Fruit fly (Drosophila melanogaster) whole organism, embryonic: Measurements from ENCODE around the gene mRpS7.

ENCODE experiments used
- Adf1 ChIP-seq: fragments of 200-800 bp; sonication (Bioruptor generic); IDR thresholded peaks from 2 replicates; pipeline ENCODE4 v1.3.6; 2022; ENCODE audit warnings: missing biosample characterization, missing genetic modification characterization
- CG11560 ChIP-seq: fragments of 200-800 bp; sonication (Bioruptor generic); IDR thresholded peaks from 3 replicates; pipeline ENCODE4 v1.3.6; 2022; ENCODE audit warnings: missing biosample characterization, missing genetic modification characterization
- CG12391 ChIP-seq: fragments of 200-800 bp; sonication (Bioruptor generic); optimal IDR thresholded peaks from 3 replicates; lab custom pipeline; 2018; ENCODE audit warnings: missing biosample characterization, mild to moderate bottlenecking, missing genetic modification characterization, moderate library complexity
- CG1603 ChIP-seq: fragments of 200-800 bp; sonication (Bioruptor generic); optimal IDR thresholded peaks from 2 replicates; lab custom pipeline; 2019; ENCODE audit warnings: missing biosample characterization, mild to moderate bottlenecking, missing genetic modification characterization, moderate library complexity
- CG17361 ChIP-seq: fragments of 200-800 bp; sonication (Bioruptor generic); IDR thresholded peaks from 3 replicates; pipeline ENCODE4 v1.3.6; 2022; ENCODE audit warnings: missing biosample characterization, missing genetic modification characterization
- CG18262 ChIP-seq: fragments of 200-800 bp; optimal IDR thresholded peaks from 3 replicates; lab custom pipeline; 2019; ENCODE audit warnings: missing biosample characterization, mild to moderate bottlenecking, missing genetic modification characterization, moderate library complexity
- CG2116 ChIP-seq: fragments of 200-800 bp; sonication (Bioruptor generic); optimal IDR thresholded peaks from 3 replicates; lab custom pipeline; 2018; ENCODE audit warnings: missing biosample characterization, mild to moderate bottlenecking, missing genetic modification characterization
- CG2120 ChIP-seq: fragments of 200-800 bp; sonication (Bioruptor generic); optimal IDR thresholded peaks from 3 replicates; lab custom pipeline; 2016; ENCODE audit warnings: missing biosample characterization, missing genetic modification characterization
- CG2129 ChIP-seq: fragments of 200-800 bp; sonication (Bioruptor generic); IDR thresholded peaks from 2 replicates; pipeline ENCODE4 v1.3.6; 2022; ENCODE audit warnings: missing biosample characterization, missing genetic modification characterization; ENCODE audit not compliant: partially characterized antibody
- CG2712 ChIP-seq: fragments of 200-800 bp; optimal IDR thresholded peaks from 3 replicates; lab custom pipeline; 2019; ENCODE audit warnings: missing biosample characterization, mild to moderate bottlenecking, missing genetic modification characterization, moderate library complexity
- CG34422 ChIP-seq: fragments of 200-800 bp; sonication (Bioruptor generic); IDR thresholded peaks from 3 replicates; pipeline ENCODE4 v1.3.6; 2022; ENCODE audit warnings: missing biosample characterization, missing genetic modification characterization
- CHES-1-like ChIP-seq: fragments of 200-800 bp; sonication (Bioruptor generic); optimal IDR thresholded peaks from 2 replicates; lab custom pipeline; 2016; ENCODE audit warnings: missing biosample characterization, missing genetic modification characterization
- CoRest ChIP-seq: fragments of 200-800 bp; sonication (Bioruptor generic); optimal IDR thresholded peaks from 3 replicates; lab custom pipeline; 2018; ENCODE audit warnings: missing biosample characterization, mild to moderate bottlenecking, missing genetic modification characterization, moderate library complexity
- D ChIP-seq, 2 experiments: fragments of 200-800 bp in 1 of 2; fragments of >200 bp in 1 of 2; sonication (Bioruptor generic) in 1 of 2; optimal IDR thresholded peaks; 2 replicates in 1 of 2; 3 replicates in 1 of 2; lab custom pipeline; 2017; ENCODE audit warnings: mild to moderate bottlenecking in 1 of 2, missing biosample characterization in 1 of 2, missing genetic modification characterization in 1 of 2, missing genetic modification reagents in 1 of 2
- Deaf1 ChIP-seq: fragments of 200-800 bp; optimal IDR thresholded peaks from 3 replicates; lab custom pipeline; 2019; ENCODE audit warnings: missing biosample characterization, mild to moderate bottlenecking, missing genetic modification characterization, moderate library complexity
- Dll ChIP-seq: fragments of 200-800 bp; sonication (Bioruptor generic); IDR thresholded peaks from 4 replicates; pipeline ENCODE4 v1.3.6; 2022; ENCODE audit warnings: missing biosample characterization, missing genetic modification characterization; ENCODE audit not compliant: partially characterized antibody
- Fer1 ChIP-seq: fragments of 200-800 bp; sonication (Bioruptor generic); optimal IDR thresholded peaks from 2 replicates; lab custom pipeline; 2017; ENCODE audit warnings: missing biosample characterization, mild to moderate bottlenecking, missing genetic modification characterization
- HmgZ ChIP-seq: fragments of 200-800 bp; sonication (Bioruptor generic); optimal IDR thresholded peaks from 2 replicates; lab custom pipeline; 2018; ENCODE audit warnings: missing biosample characterization, mild to moderate bottlenecking, missing genetic modification characterization
- Kr ChIP-seq: fragments of 200-800 bp; sonication (Bioruptor generic); optimal IDR thresholded peaks from 2 replicates; lab custom pipeline; 2017; ENCODE audit warnings: missing biosample characterization, mild to moderate bottlenecking, missing genetic modification characterization
- Med ChIP-seq: fragments of 200-800 bp; sonication (Bioruptor generic); peaks from one replicate; lab custom pipeline; 2016; ENCODE audit warnings: missing biosample characterization, missing genetic modification characterization, mild to moderate bottlenecking, inconsistent platforms, moderate library complexity
- Nf-YC ChIP-seq: fragments of 200-800 bp; optimal IDR thresholded peaks from 3 replicates; lab custom pipeline; 2019; ENCODE audit warnings: missing biosample characterization, mild to moderate bottlenecking, missing genetic modification characterization, moderate library complexity
- Side ChIP-seq: fragments of 200-800 bp; sonication (Bioruptor generic); optimal IDR thresholded peaks from 2 replicates; lab custom pipeline; 2016; ENCODE audit warnings: missing biosample characterization, missing genetic modification characterization
- Sin3A ChIP-seq: fragments of >200 bp; optimal IDR thresholded peaks from 2 replicates; lab custom pipeline; 2018
- Sry-β ChIP-seq: fragments of 200-800 bp; sonication (Bioruptor generic); optimal IDR thresholded peaks from 2 replicates; lab custom pipeline; 2018; ENCODE audit warnings: missing biosample characterization, mild to moderate bottlenecking, missing genetic modification characterization, moderate library complexity
- Taf1 ChIP-seq: fragments of 200-800 bp; sonication (Bioruptor generic); IDR thresholded peaks from 2 replicates; pipeline ENCODE4 v1.3.6; 2022; ENCODE audit warnings: missing biosample characterization, missing genetic modification characterization
- Trl ChIP-seq, 3 experiments: fragments of >200 bp in 2 of 3; fragments of 200-800 bp in 1 of 3; sonication (Bioruptor generic) in 1 of 3; optimal IDR thresholded peaks; 2 replicates in 1 of 3; 3 replicates in 2 of 3; lab custom pipeline; 2016 to 2017; ENCODE audit warnings: missing biosample characterization in 1 of 3, missing genetic modification characterization in 1 of 3
- aop ChIP-seq: fragments of 200-800 bp; sonication (Bioruptor generic); IDR thresholded peaks from 2 replicates; pipeline ENCODE4 v1.3.6; 2022; ENCODE audit warnings: missing biosample characterization, missing genetic modification characterization
- cad ChIP-seq: fragments of >200 bp; optimal IDR thresholded peaks from 2 replicates; lab custom pipeline; 2017; ENCODE audit warnings: missing biosample characterization, missing genetic modification characterization
- crp ChIP-seq, 2 experiments: fragments of 200-800 bp; sonication (Bioruptor generic); optimal IDR thresholded peaks; 2 replicates in 1 of 2; 3 replicates in 1 of 2; lab custom pipeline; 2017; ENCODE audit warnings: missing biosample characterization in 2 of 2, missing genetic modification characterization in 2 of 2, mild to moderate bottlenecking in 1 of 2, moderate library complexity in 1 of 2
- da ChIP-seq: fragments of 200-800 bp; sonication (Bioruptor generic); optimal IDR thresholded peaks from 2 replicates; lab custom pipeline; 2016; ENCODE audit warnings: missing biosample characterization, missing genetic modification characterization
- dpn ChIP-seq, 2 experiments: fragments of 200-800 bp; sonication (Bioruptor generic); optimal IDR thresholded peaks; 3 replicates each; lab custom pipeline; 2016; ENCODE audit warnings: missing biosample characterization in 2 of 2, missing genetic modification characterization in 2 of 2
- ems ChIP-seq: fragments of 200-800 bp; sonication (Bioruptor generic); optimal IDR thresholded peaks from 3 replicates; lab custom pipeline; 2016; ENCODE audit warnings: missing biosample characterization, missing genetic modification characterization
- ftz-f1 ChIP-seq: fragments of 200-800 bp; sonication (Bioruptor generic); optimal IDR thresholded peaks from 2 replicates; lab custom pipeline; 2016; ENCODE audit warnings: missing biosample characterization, missing genetic modification characterization
- gfzf ChIP-seq: fragments of 200-800 bp; sonication (Bioruptor generic); optimal IDR thresholded peaks from 2 replicates; lab custom pipeline; 2016; ENCODE audit warnings: missing biosample characterization, mild to moderate bottlenecking, missing genetic modification characterization, moderate library complexity
- hb ChIP-seq: fragments of 200-800 bp; sonication (Bioruptor generic); IDR thresholded peaks from 3 replicates; pipeline ENCODE4 v1.3.6; 2022; ENCODE audit warnings: missing biosample characterization, missing genetic modification characterization; ENCODE audit not compliant: partially characterized antibody
- inv ChIP-seq: fragments of 200-800 bp; sonication (Bioruptor generic); IDR thresholded peaks from 2 replicates; pipeline ENCODE4 v1.3.6; 2022; ENCODE audit warnings: missing biosample characterization, missing genetic modification characterization; ENCODE audit not compliant: partially characterized antibody
- lbe ChIP-seq: fragments of 200-800 bp; sonication (Bioruptor generic); optimal IDR thresholded peaks from 2 replicates; lab custom pipeline; 2016; ENCODE audit warnings: missing biosample characterization, mild to moderate bottlenecking, missing genetic modification characterization
- luna ChIP-seq: fragments of 200-800 bp; sonication (Bioruptor generic); optimal IDR thresholded peaks from 2 replicates; lab custom pipeline; 2016; ENCODE audit warnings: missing biosample characterization, missing genetic modification characterization
- nom ChIP-seq: fragments of 200-800 bp; sonication (Bioruptor generic); optimal IDR thresholded peaks from 2 replicates; lab custom pipeline; 2017; ENCODE audit warnings: missing biosample characterization, missing genetic modification characterization, mild to moderate bottlenecking, moderate library complexity, missing genetic modification reagents
- oc ChIP-seq: fragments of 200-800 bp; sonication (Bioruptor generic); optimal IDR thresholded peaks from 2 replicates; lab custom pipeline; 2018; ENCODE audit warnings: missing biosample characterization, mild to moderate bottlenecking, missing genetic modification characterization, moderate library complexity
- pros ChIP-seq: fragments of 200-800 bp; sonication (Bioruptor generic); optimal IDR thresholded peaks from 3 replicates; lab custom pipeline; 2019; ENCODE audit warnings: missing biosample characterization, mild to moderate bottlenecking, missing genetic modification characterization, moderate library complexity
- sd ChIP-seq: fragments of 200-800 bp; sonication (Bioruptor generic); optimal IDR thresholded peaks from 3 replicates; lab custom pipeline; 2018; ENCODE audit warnings: missing biosample characterization, mild to moderate bottlenecking, missing genetic modification characterization, moderate library complexity
- stwl ChIP-seq: fragments of 200-800 bp; sonication (Bioruptor generic); optimal IDR thresholded peaks from 3 replicates; lab custom pipeline; 2018; ENCODE audit warnings: missing biosample characterization, mild to moderate bottlenecking, missing genetic modification characterization, moderate library complexity
- tna ChIP-seq: fragments of 200-800 bp; sonication (Bioruptor generic); IDR thresholded peaks from 2 replicates; pipeline ENCODE4 v1.3.6; 2022; ENCODE audit warnings: missing biosample characterization, missing genetic modification characterization; ENCODE audit not compliant: partially characterized antibody
- twi ChIP-seq: fragments of 200-800 bp; optimal IDR thresholded peaks from 2 replicates; lab custom pipeline; 2019; ENCODE audit warnings: missing biosample characterization, mild to moderate bottlenecking, missing genetic modification characterization, moderate library complexity
- vvl ChIP-seq: fragments of 200-800 bp; sonication (Bioruptor generic); IDR thresholded peaks from 2 replicates; pipeline ENCODE4 v1.3.6; 2022; ENCODE audit warnings: missing biosample characterization, missing genetic modification characterization
- zen ChIP-seq: fragments of 200-800 bp; sonication (Bioruptor generic); optimal IDR thresholded peaks from 3 replicates; lab custom pipeline; 2018; ENCODE audit warnings: missing biosample characterization, mild to moderate bottlenecking, missing genetic modification characterization, moderate library complexity
- zfh2 ChIP-seq: fragments of 200-800 bp; sonication (Bioruptor generic); optimal IDR thresholded peaks from 2 replicates; lab custom pipeline; 2016; ENCODE audit warnings: missing biosample characterization, missing genetic modification characterization

mRpS7 gene

DNA sequence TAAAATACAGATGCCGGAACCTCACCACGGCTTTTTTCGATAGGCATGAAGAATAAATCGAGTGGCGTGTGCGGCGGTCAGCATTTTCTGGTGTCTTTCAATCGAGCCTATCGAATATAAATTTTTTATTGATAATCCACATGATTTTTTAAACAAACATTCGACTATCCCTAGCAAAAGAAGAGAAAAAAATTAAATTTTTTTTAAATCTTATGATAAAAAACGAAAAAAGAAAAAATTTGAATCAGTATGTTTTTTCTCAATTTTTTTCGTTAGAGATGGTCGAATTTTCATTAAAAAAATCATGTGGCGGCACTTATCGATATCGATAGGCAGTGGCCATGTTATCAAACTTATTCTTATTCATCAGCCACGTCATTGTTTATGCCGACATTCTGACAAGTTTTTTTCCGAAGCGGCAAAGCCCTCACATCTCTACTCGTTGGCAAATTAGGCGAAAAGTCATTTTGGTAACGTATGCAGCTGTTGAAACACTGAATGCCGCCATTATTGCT is 40.1 kb downstream of the mRpS7 start, which contains the start of the genes SmB and KdelR (continued):
- TF ChIP-seq hb = peak; percentile 90
- TF ChIP-seq stwl (tag; lab: Kevin White, UChicago) = peak; percentile 91
- TF ChIP-seq zen (tag; lab: Kevin White, UChicago) = peak; percentile 11
- TF ChIP-seq vvl (GFP tag; lab: Robert Waterston, UW) = 0 out of 2 replicates have a peak, but pooled peaks have one; percentile 6
- no peak for TF ChIP-seq Deaf1
- peak; percentile 16 for TF ChIP-seq CoRest
- TF ChIP-seq Sin3A (lab: Kevin White, UChicago) = peak; percentile 44
- TF ChIP-seq Trl (optimal IDR thresholded peaks at IDR 0.05; lab: Kevin White, UChicago) = no peak
- peak; percentile 24 for TF ChIP-seq Trl (GFP tag; optimal IDR thresholded peaks at IDR 0.05; lab: Kevin White, UChicago)
- TF ChIP-seq D (optimal IDR thresholded peaks at IDR 0.05; lab: Kevin White, UChicago) = no peak
- TF ChIP-seq D (GFP tag; optimal IDR thresholded peaks at IDR 0.05; lab: Kevin White, UChicago) = no peak
- no peak for TF ChIP-seq sd (tag; lab: Kevin White, UChicago)
- no peak for TF ChIP-seq da (GFP tag; lab: Kevin White, UChicago)
- peak; percentile 60 for TF ChIP-seq Nf-YC (tag; lab: Kevin White, UChicago)
- TF ChIP-seq CG34422 (GFP tag; lab: Robert Waterston, UW) = peak; percentile 58; the same call in 1 of the 3 replicates
- TF ChIP-seq inv (GFP tag; lab: Robert Waterston, UW) = peak; percentile 65; the same call in 1 of the 2 replicates
- peak; percentile 18; the same call in 1 of the 2 replicates for TF ChIP-seq Adf1 (GFP tag; lab: Robert Waterston, UW)
- peak; percentile 94 for TF ChIP-seq CG2116 (GFP tag; lab: Kevin White, UChicago)
- peak; percentile 49 for TF ChIP-seq CG18262 (tag; lab: Kevin White, UChicago)
- TF ChIP-seq dpn (GFP tag; optimal IDR thresholded peaks at IDR 0.05; lab: Kevin White, UChicago) = peak in 1 of 2 experiments; percentile 13
- peak; percentile 59 for TF ChIP-seq CG12391 (tag; lab: Kevin White, UChicago)
- no peak for TF ChIP-seq aop (GFP tag; lab: Robert Waterston, UW)
- TF ChIP-seq CG17361 (GFP tag; lab: Robert Waterston, UW) = peak; percentile 60; the same call in 2 of the 3 replicates
- no peak for TF ChIP-seq ftz-f1 (GFP tag; lab: Kevin White, UChicago)
- no peak for TF ChIP-seq Taf1 (GFP tag; lab: Robert Waterston, UW)
- peak; percentile 16 for TF ChIP-seq CG1603
- peak; percentile 51 for TF ChIP-seq CG2120
- TF ChIP-seq CG11560 (tag; lab: Robert Waterston, UW) = peak; percentile 98
- no peak for TF ChIP-seq oc (tag; lab: Kevin White, UChicago)
- peak; percentile 4 for TF ChIP-seq nom (GFP tag; lab: Kevin White, UChicago)
- peak; percentile 83 for TF ChIP-seq Med (GFP tag; lab: Kevin White, UChicago)
- TF ChIP-seq HmgZ (tag; lab: Kevin White, UChicago) = no peak
- TF ChIP-seq CG2712 (tag; lab: Kevin White, UChicago) = peak; percentile 61
- peak; percentile 33 for TF ChIP-seq Fer1
- peak in 1 of 2 experiments; percentile 54 for TF ChIP-seq crp (GFP tag; optimal IDR thresholded peaks at IDR 0.05; lab: Kevin White, UChicago)
- TF ChIP-seq Dll (GFP tag; lab: Robert Waterston, UW) = peak; percentile 91
- no peak for TF ChIP-seq Kr
- peak; percentile 84 for TF ChIP-seq tna (GFP tag; lab: Robert Waterston, UW)
- no peak for TF ChIP-seq Sry-β (GFP tag; lab: Kevin White, UChicago)
- TF ChIP-seq twi (tag; lab: Kevin White, UChicago) = peak; percentile 17
- TF ChIP-seq cad (GFP tag; lab: Kevin White, UChicago) = no peak
- peak; percentile 67 for TF ChIP-seq lbe (GFP tag; lab: Kevin White, UChicago)
- no peak for TF ChIP-seq luna (GFP tag; lab: Kevin White, UChicago)
- TF ChIP-seq ems (GFP tag; lab: Kevin White, UChicago) = no peak
- no peak for TF ChIP-seq pros
- TF ChIP-seq CHES-1-like (GFP tag; lab: Kevin White, UChicago) = peak; percentile 26
- peak; percentile 61 for TF ChIP-seq gfzf (GFP tag; lab: Kevin White, UChicago)
- no peak for TF ChIP-seq zfh2 (GFP tag; lab: Kevin White, UChicago)
- TF ChIP-seq Side (GFP tag; lab: Kevin White, UChicago) = no peak
- peak; percentile 31; the same call in 1 of the 2 replicates for TF ChIP-seq CG2129 (GFP tag; lab: Robert Waterston, UW)
